Worm (Caenorhabditis elegans) whole organism, L2 larva: ENCODE measurements around the gene myrf-1.

ENCODE experiments used
- C34F6.9 ChIP-seq: fragments of 150-350 bp; optimal IDR thresholded peaks from 2 replicates; lab custom pipeline; 2014; ENCODE audit warnings: missing biosample characterization, missing genetic modification characterization
- F13H6.1 ChIP-seq: sonication (generic microtip); optimal IDR thresholded peaks from 2 replicates; lab custom pipeline; 2016; ENCODE audit warnings: missing genetic modification characterization, missing compliant biosample characterization
- R02D3.7 ChIP-seq: fragments of 150-350 bp; optimal IDR thresholded peaks from 2 replicates; lab custom pipeline; 2014; ENCODE audit warnings: missing biosample characterization, missing genetic modification characterization
- ZK546.5 ChIP-seq: sonication (generic microtip); optimal IDR thresholded peaks from 2 replicates; lab custom pipeline; 2017; ENCODE audit warnings: missing biosample characterization, missing genetic modification characterization
- alr-1 ChIP-seq: fragments of 150-350 bp; optimal IDR thresholded peaks from 2 replicates; lab custom pipeline; 2014; ENCODE audit warnings: missing biosample characterization, missing genetic modification characterization
- aly-2 ChIP-seq: fragments of 150-350 bp; optimal IDR thresholded peaks from 2 replicates; lab custom pipeline; 2014; ENCODE audit warnings: missing biosample characterization, missing genetic modification characterization
- ama-1 ChIP-seq: fragments of 150-350 bp; optimal IDR thresholded peaks from 2 replicates; lab custom pipeline; 2018; ENCODE audit warnings: inconsistent platforms
- blmp-1 ChIP-seq: sonication (generic microtip); optimal IDR thresholded peaks from 2 replicates; lab custom pipeline; 2017; ENCODE audit warnings: missing genetic modification characterization, mild to moderate bottlenecking, missing compliant biosample characterization, antibody characterized with exemption, moderate library complexity; ENCODE audit not compliant: insufficient read depth
- ceh-16 ChIP-seq: fragments of 150-350 bp; optimal IDR thresholded peaks from 2 replicates; lab custom pipeline; 2014; ENCODE audit warnings: missing biosample characterization, missing genetic modification characterization
- ceh-82 ChIP-seq: fragments of 150-350 bp; optimal IDR thresholded peaks from 2 replicates; lab custom pipeline; 2014; ENCODE audit warnings: missing biosample characterization, missing genetic modification characterization
- crh-2 ChIP-seq: sonication (generic microtip); optimal IDR thresholded peaks from 2 replicates; lab custom pipeline; 2017; ENCODE audit warnings: missing biosample characterization, missing genetic modification characterization
- egl-27 ChIP-seq: sonication (generic microtip); optimal IDR thresholded peaks from 3 replicates; lab custom pipeline; 2017; ENCODE audit warnings: missing biosample characterization, missing genetic modification reagents, missing genetic modification characterization
- elt-1 ChIP-seq: fragments of 150-350 bp; optimal IDR thresholded peaks from 2 replicates; lab custom pipeline; 2014; ENCODE audit warnings: missing biosample characterization, missing genetic modification characterization
- fos-1 ChIP-seq: fragments of 150-350 bp; optimal IDR thresholded peaks from 2 replicates; lab custom pipeline; 2014; ENCODE audit warnings: missing biosample characterization, missing genetic modification characterization
- gmeb-1 ChIP-seq: fragments of 150-350 bp; optimal IDR thresholded peaks from 2 replicates; lab custom pipeline; 2014; ENCODE audit warnings: missing biosample characterization, missing genetic modification characterization
- lin-13 ChIP-seq: fragments of 150-350 bp; optimal IDR thresholded peaks from 2 replicates; lab custom pipeline; 2014; ENCODE audit warnings: missing biosample characterization, missing genetic modification reagents, missing genetic modification characterization
- lsy-2 ChIP-seq, 2 experiments: fragments of 150-350 bp in 1 of 2; sonication (generic microtip) in 1 of 2; optimal IDR thresholded peaks; 2 replicates each; lab custom pipeline; 2014 to 2017; ENCODE audit warnings: missing biosample characterization in 2 of 2, missing genetic modification characterization in 2 of 2
- mab-5 ChIP-seq: fragments of 150-350 bp; optimal IDR thresholded peaks from 2 replicates; lab custom pipeline; 2014; ENCODE audit warnings: missing biosample characterization, missing genetic modification characterization
- mbf-1 ChIP-seq: sonication (generic microtip); optimal IDR thresholded peaks from 2 replicates; lab custom pipeline; 2017; ENCODE audit warnings: missing biosample characterization, missing genetic modification characterization
- mdl-1 ChIP-seq, 2 experiments: fragments of 150-350 bp in 1 of 2; sonication (generic microtip) in 1 of 2; optimal IDR thresholded peaks; 2 replicates each; lab custom pipeline; 2017; ENCODE audit warnings: missing biosample characterization in 2 of 2, missing genetic modification characterization in 2 of 2
- nhr-10 ChIP-seq: sonication (generic microtip); optimal IDR thresholded peaks from 2 replicates; lab custom pipeline; 2017; ENCODE audit warnings: missing biosample characterization, missing genetic modification characterization
- nhr-11 ChIP-seq: fragments of 150-350 bp; optimal IDR thresholded peaks from 2 replicates; lab custom pipeline; 2014; ENCODE audit warnings: missing biosample characterization, missing genetic modification characterization
- nhr-12 ChIP-seq: fragments of 150-350 bp; optimal IDR thresholded peaks from 2 replicates; lab custom pipeline; 2014; ENCODE audit warnings: missing biosample characterization, missing genetic modification characterization
- nhr-129 ChIP-seq: fragments of 150-350 bp; optimal IDR thresholded peaks from 2 replicates; lab custom pipeline; 2014; ENCODE audit warnings: missing biosample characterization, missing genetic modification characterization
- nhr-21 ChIP-seq: fragments of 150-350 bp; optimal IDR thresholded peaks from 2 replicates; lab custom pipeline; 2014; ENCODE audit warnings: missing biosample characterization, missing genetic modification characterization
- nhr-23 ChIP-seq: fragments of 150-350 bp; optimal IDR thresholded peaks from 2 replicates; lab custom pipeline; 2014; ENCODE audit warnings: missing biosample characterization, missing genetic modification reagents, missing genetic modification characterization
- nhr-237 ChIP-seq: fragments of 150-350 bp; optimal IDR thresholded peaks from 2 replicates; lab custom pipeline; 2014; ENCODE audit warnings: missing biosample characterization, missing genetic modification characterization
- nhr-25 ChIP-seq: fragments of 150-350 bp; sonication (generic microtip); optimal IDR thresholded peaks from 3 replicates; lab custom pipeline; 2014; ENCODE audit warnings: missing biosample characterization, missing genetic modification characterization
- nhr-77 ChIP-seq: fragments of 150-350 bp; optimal IDR thresholded peaks from 2 replicates; lab custom pipeline; 2014; ENCODE audit warnings: missing biosample characterization, missing genetic modification characterization
- peb-1 ChIP-seq: fragments of 150-350 bp; optimal IDR thresholded peaks from 2 replicates; lab custom pipeline; 2014; ENCODE audit warnings: missing biosample characterization, missing genetic modification characterization
- sem-4 ChIP-seq: fragments of 150-350 bp; optimal IDR thresholded peaks from 2 replicates; lab custom pipeline; 2014; ENCODE audit warnings: missing biosample characterization, missing genetic modification reagents, missing genetic modification characterization
- sma-3 ChIP-seq: sonication (generic microtip); optimal IDR thresholded peaks from 2 replicates; lab custom pipeline; 2016; ENCODE audit warnings: missing genetic modification reagents, missing genetic modification characterization, missing compliant biosample characterization
- sma-9 ChIP-seq, 2 experiments: fragments of 150-350 bp in 1 of 2; sonication (generic microtip) in 1 of 2; optimal IDR thresholded peaks; 2 replicates each; lab custom pipeline; 2014 to 2016; ENCODE audit warnings: missing genetic modification characterization in 2 of 2, mild to moderate bottlenecking in 1 of 2, missing biosample characterization in 1 of 2, missing compliant biosample characterization in 1 of 2, missing genetic modification reagents in 1 of 2, moderate library complexity in 1 of 2
- unc-55 ChIP-seq: fragments of 150-350 bp; sonication (generic microtip); optimal IDR thresholded peaks from 3 replicates; lab custom pipeline; 2014; ENCODE audit warnings: missing biosample characterization, missing genetic modification reagents, missing genetic modification characterization
- zag-1 ChIP-seq: fragments of 150-350 bp; optimal IDR thresholded peaks from 2 replicates; lab custom pipeline; 2014; ENCODE audit warnings: missing biosample characterization, missing genetic modification characterization
- ztf-1 ChIP-seq: fragments of 200-800 bp; sonication (Bioruptor generic); conservative IDR thresholded peaks from 2 replicates; pipeline ENCODE4 v1.3.6; 2022; ENCODE audit warnings: missing genetic modification characterization, missing compliant biosample characterization
- ztf-11 ChIP-seq: sonication (generic microtip); optimal IDR thresholded peaks from 2 replicates; lab custom pipeline; 2017; ENCODE audit warnings: missing biosample characterization, missing genetic modification characterization
- ztf-4 ChIP-seq: fragments of 150-350 bp; optimal IDR thresholded peaks from 2 replicates; lab custom pipeline; 2014; ENCODE audit warnings: missing biosample characterization, missing genetic modification characterization

The myrf-1 gene

DNA sequence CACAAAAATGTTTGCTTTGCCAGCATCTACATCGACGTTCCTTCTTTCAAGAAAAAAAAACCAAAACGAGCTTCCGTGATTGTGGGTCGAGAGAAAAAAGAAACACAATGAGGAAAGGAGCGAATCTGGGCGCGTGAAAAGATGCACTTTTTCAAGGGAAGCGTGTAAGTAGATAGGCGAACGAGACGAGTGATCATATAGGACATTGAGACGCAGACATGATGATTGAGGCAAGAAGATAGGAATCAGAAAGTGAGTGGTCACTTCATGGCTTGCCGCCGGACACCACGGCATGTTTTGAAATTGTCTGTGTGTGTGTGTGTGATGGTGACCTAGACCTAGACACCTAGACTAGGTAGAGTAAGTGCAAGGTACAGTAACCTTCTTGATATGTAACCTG is 763 bp downstream of the myrf-1 start:
- TF ChIP-seq sma-9 (GFP tag; optimal IDR thresholded peaks at IDR 0.05; lab: Kevin White, UChicago) (peak; percentile 82), sma-9 (tag; optimal IDR thresholded peaks at IDR 0.05; lab: Kevin White, UChicago) (no peak), mbf-1 (tag; lab: Kevin White, UChicago) (no peak), blmp-1 (tag; lab: Kevin White, UChicago) (peak; percentile 95), mdl-1 (tag; optimal IDR thresholded peaks at IDR 0.05; lab: Kevin White, UChicago) (peak; percentile 49 to 69), ztf-1 (GFP tag; lab: Robert Waterston, UW) (no peak), nhr-21 (tag; lab: Kevin White, UChicago) (peak; percentile 75), elt-1 (no peak), nhr-129 (tag; lab: Kevin White, UChicago) (peak; percentile 66), R02D3.7 (tag; lab: Kevin White, UChicago) (no peak), nhr-25 (tag; lab: Kevin White, UChicago) (peak; percentile 52), ceh-16 (tag; lab: Kevin White, UChicago) (peak; percentile 44), fos-1 (peak; percentile 83), zag-1 (tag; lab: Kevin White, UChicago) (peak; percentile 51), nhr-23 (tag; lab: Kevin White, UChicago) (no peak), crh-2 (tag; lab: Kevin White, UChicago) (peak; percentile 51), lsy-2 (tag; optimal IDR thresholded peaks at IDR 0.05; lab: Kevin White, UChicago) (peak in 1 of 2 experiments; percentile 73), C34F6.9 (tag; lab: Kevin White, UChicago) (peak; percentile 60), nhr-77 (tag; lab: Kevin White, UChicago) (peak; percentile 3), sem-4 (tag; lab: Kevin White, UChicago) (peak; percentile 83), sma-3 (GFP tag; lab: Kevin White, UChicago) (peak; percentile 59), ztf-4 (tag; lab: Kevin White, UChicago) (no peak), mab-5 (tag; lab: Kevin White, UChicago) (no peak), lin-13 (GFP tag; lab: Kevin White, UChicago) (peak; percentile 25), nhr-12 (tag; lab: Kevin White, UChicago) (no peak), egl-27 (tag; lab: Kevin White, UChicago) (peak; percentile 38), F13H6.1 (tag; lab: Kevin White, UChicago) (peak; percentile 89)

DNA sequence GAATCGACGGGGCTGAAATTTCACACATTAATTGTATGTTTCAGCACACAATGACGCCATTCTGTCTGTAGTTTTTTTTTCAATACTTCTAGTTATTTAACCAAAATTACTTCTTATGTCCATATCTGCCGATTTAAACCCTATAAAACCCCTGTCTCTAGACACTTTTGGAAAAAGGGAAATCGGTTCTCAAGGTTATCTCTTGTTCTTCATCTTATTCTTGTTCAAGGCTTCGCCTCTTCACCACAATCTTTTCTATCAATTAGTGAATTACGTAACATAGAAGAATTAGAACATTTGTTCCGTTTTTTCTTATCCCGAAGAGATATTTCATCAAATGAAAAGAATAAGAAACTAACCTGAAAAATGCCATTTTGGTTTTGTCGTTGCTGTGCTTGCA is 1.7 kb downstream of the myrf-1 start:
- peak; percentile 55 for TF ChIP-seq blmp-1 (tag; lab: Kevin White, UChicago)
- no peak for TF ChIP-seq lsy-2 (tag; optimal IDR thresholded peaks at IDR 0.05; lab: Kevin White, UChicago)
- no peak for TF ChIP-seq nhr-77 (tag; lab: Kevin White, UChicago)
- peak; percentile 32 for TF ChIP-seq ceh-16 (tag; lab: Kevin White, UChicago)
- no peak for TF ChIP-seq gmeb-1 (tag; lab: Kevin White, UChicago)
- peak; percentile 20 for TF ChIP-seq sma-9 (GFP tag; optimal IDR thresholded peaks at IDR 0.05; lab: Kevin White, UChicago)
- no peak for TF ChIP-seq sma-9 (tag; optimal IDR thresholded peaks at IDR 0.05; lab: Kevin White, UChicago)
- TF ChIP-seq nhr-12 (tag; lab: Kevin White, UChicago): no peak
- no peak for TF ChIP-seq unc-55 (GFP tag; lab: Kevin White, UChicago)
- TF ChIP-seq mdl-1 (tag; optimal IDR thresholded peaks at IDR 0.05; lab: Kevin White, UChicago): no peak
- no peak for TF ChIP-seq F13H6.1 (tag; lab: Kevin White, UChicago)
- TF ChIP-seq ztf-11 (tag; lab: Kevin White, UChicago): no peak
- peak; percentile 50 for TF ChIP-seq nhr-25 (tag; lab: Kevin White, UChicago)
- no peak for TF ChIP-seq peb-1 (tag; lab: Kevin White, UChicago)
- no peak for TF ChIP-seq mab-5 (tag; lab: Kevin White, UChicago)

DNA sequence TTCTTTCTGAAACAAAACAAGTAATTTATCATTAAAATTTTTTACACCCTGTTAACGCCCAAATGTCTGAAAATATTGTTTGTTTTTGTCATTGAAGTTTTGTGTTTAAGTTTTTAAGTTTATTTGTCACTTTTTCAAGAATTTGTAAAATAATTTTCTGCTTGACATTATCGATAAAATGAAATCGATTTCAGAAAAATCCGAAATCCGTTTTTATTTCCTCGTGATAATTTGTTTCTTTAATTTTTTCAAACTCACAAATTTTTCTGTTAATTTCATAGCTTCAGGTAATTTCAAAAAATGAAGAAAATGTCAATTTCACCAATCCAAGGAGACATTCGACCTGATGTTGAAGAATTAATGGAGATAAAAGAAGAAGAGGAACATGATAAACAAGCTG is 6.4 kb downstream of the myrf-1 start, which contains the start of gene ZK666.12:
ZK666.12 (plus strand) TSS at position 301 of the 400 bp plus-strand sequence.
- TF ChIP-seq nhr-237 (tag; lab: Kevin White, UChicago) (no peak), nhr-11 (tag; lab: Kevin White, UChicago) (no peak), ceh-16 (tag; lab: Kevin White, UChicago) (no peak), ZK546.5 (no peak)

ce11 chrII:10494467-10494866 is 7.9 kb downstream of the myrf-1 start, which contains the start of gene ZK666.14:
ZK666.14 (plus strand) TSS chrII:10494767.
- TF ChIP-seq nhr-10 (tag; lab: Kevin White, UChicago): no peak
- TF ChIP-seq ztf-4 (tag; lab: Kevin White, UChicago): no peak
- no peak for TF ChIP-seq ceh-82
- no peak for TF ChIP-seq ZK546.5
- TF ChIP-seq ama-1 (lab: Kevin White, UChicago): no peak
- TF ChIP-seq blmp-1 (tag; lab: Kevin White, UChicago): no peak
- no peak for TF ChIP-seq R02D3.7 (tag; lab: Kevin White, UChicago)
- TF ChIP-seq mab-5 (tag; lab: Kevin White, UChicago): no peak
- no peak for TF ChIP-seq sma-3 (GFP tag; lab: Kevin White, UChicago)
- TF ChIP-seq mbf-1 (tag; lab: Kevin White, UChicago): no peak
- TF ChIP-seq nhr-25 (tag; lab: Kevin White, UChicago): no peak
- TF ChIP-seq elt-1: no peak
- TF ChIP-seq ztf-11 (tag; lab: Kevin White, UChicago): no peak
- no peak for TF ChIP-seq alr-1 (tag; lab: Kevin White, UChicago)
- no peak for TF ChIP-seq aly-2 (tag; lab: Kevin White, UChicago)
- TF ChIP-seq F13H6.1 (tag; lab: Kevin White, UChicago): no peak
